Fruit fly (Drosophila melanogaster) whole organism, embryonic: ENCODE results near the gene Rtnl1.
A peak's percentile ranks its signal among the peaks of the same experiment; 100 is the strongest.

Experiments
- BtbVII ChIP-seq: fragments of 200-800 bp; sonication (Bioruptor generic); optimal IDR thresholded peaks from 3 replicates; lab custom pipeline; 2017; ENCODE audit warnings: missing biosample characterization, mild to moderate bottlenecking, missing genetic modification characterization
- C15 ChIP-seq: fragments of 200-800 bp; sonication (Bioruptor generic); IDR thresholded peaks from 3 replicates; pipeline ENCODE4 v1.3.6; 2022; ENCODE audit warnings: missing biosample characterization, missing genetic modification characterization
- CG10431 ChIP-seq: fragments of 200-800 bp; sonication (Bioruptor generic); optimal IDR thresholded peaks from 3 replicates; lab custom pipeline; 2018; ENCODE audit warnings: missing biosample characterization, mild to moderate bottlenecking, missing genetic modification characterization
- CG14014 ChIP-seq: fragments of 200-800 bp; sonication (Bioruptor generic); IDR thresholded peaks from 2 replicates; pipeline ENCODE4 v1.3.6; 2022; ENCODE audit warnings: missing biosample characterization, missing genetic modification characterization
- CG15073 ChIP-seq: fragments of 200-800 bp; sonication (Bioruptor generic); optimal IDR thresholded peaks from 2 replicates; lab custom pipeline; 2016; ENCODE audit warnings: missing biosample characterization, missing genetic modification characterization
- CG15479 ChIP-seq: fragments of 200-800 bp; sonication (Bioruptor generic); optimal IDR thresholded peaks from 3 replicates; lab custom pipeline; 2019; ENCODE audit warnings: missing biosample characterization, mild to moderate bottlenecking, missing genetic modification characterization, moderate library complexity
- CG17802 ChIP-seq: fragments of 200-800 bp; sonication (Bioruptor generic); optimal IDR thresholded peaks from 2 replicates; lab custom pipeline; 2018; ENCODE audit warnings: missing biosample characterization, mild to moderate bottlenecking, missing genetic modification characterization, moderate library complexity
- CG1792 ChIP-seq: fragments of 200-800 bp; sonication (Bioruptor generic); optimal IDR thresholded peaks from 2 replicates; lab custom pipeline; 2016; ENCODE audit warnings: missing biosample characterization, missing genetic modification characterization
- CG18262 ChIP-seq: fragments of 200-800 bp; optimal IDR thresholded peaks from 3 replicates; lab custom pipeline; 2019; ENCODE audit warnings: missing biosample characterization, mild to moderate bottlenecking, missing genetic modification characterization, moderate library complexity
- CG2202 ChIP-seq: fragments of 200-800 bp; sonication (Bioruptor generic); optimal IDR thresholded peaks from 2 replicates; lab custom pipeline; 2018; ENCODE audit warnings: missing biosample characterization, mild to moderate bottlenecking, missing genetic modification characterization
- CG2712 ChIP-seq: fragments of 200-800 bp; optimal IDR thresholded peaks from 3 replicates; lab custom pipeline; 2019; ENCODE audit warnings: missing biosample characterization, mild to moderate bottlenecking, missing genetic modification characterization, moderate library complexity
- CG31365 ChIP-seq: fragments of 200-800 bp; sonication (Bioruptor generic); optimal IDR thresholded peaks from 2 replicates; lab custom pipeline; 2018; ENCODE audit warnings: missing biosample characterization, mild to moderate bottlenecking, missing genetic modification characterization
- CG32767 ChIP-seq: fragments of 200-800 bp; sonication (Bioruptor generic); IDR thresholded peaks from 2 replicates; pipeline ENCODE4 v1.3.6; 2022; ENCODE audit warnings: missing biosample characterization, missing genetic modification characterization
- CG33213 ChIP-seq: fragments of 200-800 bp; sonication (Bioruptor generic); optimal IDR thresholded peaks from 3 replicates; lab custom pipeline; 2016; ENCODE audit warnings: missing biosample characterization, missing genetic modification characterization
- CG34422 ChIP-seq: fragments of 200-800 bp; sonication (Bioruptor generic); IDR thresholded peaks from 3 replicates; pipeline ENCODE4 v1.3.6; 2022; ENCODE audit warnings: missing biosample characterization, missing genetic modification characterization
- CG4617 ChIP-seq: fragments of 200-800 bp; sonication (Bioruptor generic); optimal IDR thresholded peaks from 3 replicates; lab custom pipeline; 2016; ENCODE audit warnings: missing biosample characterization, missing genetic modification characterization, borderline replicate concordance
- CG6254 ChIP-seq: fragments of 200-800 bp; sonication (Bioruptor generic); optimal IDR thresholded peaks from 3 replicates; lab custom pipeline; 2017; ENCODE audit warnings: mild to moderate bottlenecking, missing biosample characterization, missing genetic modification reagents, missing genetic modification characterization
- CG6813 ChIP-seq: fragments of 200-800 bp; sonication (Bioruptor generic); optimal IDR thresholded peaks from 2 replicates; lab custom pipeline; 2017; ENCODE audit warnings: missing biosample characterization, missing genetic modification characterization, mild to moderate bottlenecking, moderate library complexity, missing genetic modification reagents
- Dfd ChIP-seq, 2 experiments: fragments of >200 bp; optimal IDR thresholded peaks; 2 replicates each; lab custom pipeline; 2017; ENCODE audit warnings: missing biosample characterization in 2 of 2, missing genetic modification characterization in 2 of 2
- Drgx ChIP-seq: fragments of 200-800 bp; sonication (Bioruptor generic); IDR thresholded peaks from 2 replicates; pipeline ENCODE4 v1.3.6; 2022; ENCODE audit warnings: missing biosample characterization, missing genetic modification characterization
- Eip74EF ChIP-seq, 2 experiments: fragments of 200-800 bp in 1 of 2; fragments of >200 bp in 1 of 2; sonication (Bioruptor generic) in 1 of 2; optimal IDR thresholded peaks; 2 replicates each; lab custom pipeline; 2017 to 2019; ENCODE audit warnings: missing biosample characterization in 2 of 2, missing genetic modification characterization in 2 of 2, mild to moderate bottlenecking in 1 of 2, moderate library complexity in 1 of 2
- HHEX ChIP-seq: fragments of 200-800 bp; sonication (Bioruptor generic); optimal IDR thresholded peaks from 3 replicates; lab custom pipeline; 2017; ENCODE audit warnings: missing biosample characterization, mild to moderate bottlenecking, missing genetic modification characterization, missing genetic modification reagents
- Hey ChIP-seq: fragments of 200-800 bp; sonication (Bioruptor generic); optimal IDR thresholded peaks from 3 replicates; lab custom pipeline; 2018; ENCODE audit warnings: missing biosample characterization, mild to moderate bottlenecking, missing genetic modification characterization
- HmgZ ChIP-seq: fragments of 200-800 bp; sonication (Bioruptor generic); optimal IDR thresholded peaks from 2 replicates; lab custom pipeline; 2018; ENCODE audit warnings: missing biosample characterization, mild to moderate bottlenecking, missing genetic modification characterization
- Opbp ChIP-seq: fragments of 200-800 bp; sonication (Bioruptor generic); IDR thresholded peaks from 3 replicates; pipeline ENCODE4 v1.3.6; 2022; ENCODE audit warnings: missing biosample characterization, missing genetic modification characterization; ENCODE audit not compliant: partially characterized antibody
- PHDP ChIP-seq: fragments of 200-800 bp; sonication (Bioruptor generic); optimal IDR thresholded peaks from 3 replicates; lab custom pipeline; 2018; ENCODE audit warnings: missing biosample characterization, mild to moderate bottlenecking, missing genetic modification characterization, moderate library complexity
- YL-1 ChIP-seq: fragments of 200-800 bp; sonication (Bioruptor generic); optimal IDR thresholded peaks from 3 replicates; lab custom pipeline; 2017; ENCODE audit warnings: missing biosample characterization, mild to moderate bottlenecking, missing genetic modification characterization
- al ChIP-seq: fragments of 200-800 bp; sonication (Bioruptor generic); IDR thresholded peaks from 2 replicates; pipeline ENCODE4 v1.3.6; 2022; ENCODE audit warnings: missing biosample characterization, missing genetic modification characterization
- ato ChIP-seq: fragments of 200-800 bp; sonication (Bioruptor generic); IDR thresholded peaks from 2 replicates; pipeline ENCODE4 v1.3.6; 2022; ENCODE audit warnings: missing biosample characterization, missing genetic modification characterization; ENCODE audit not compliant: partially characterized antibody
- bsh ChIP-seq, 2 experiments: fragments of 200-800 bp; sonication (Bioruptor generic); optimal IDR thresholded peaks; 2 replicates each; lab custom pipeline; 2017 to 2018; ENCODE audit warnings: mild to moderate bottlenecking in 2 of 2, missing biosample characterization in 2 of 2, missing genetic modification characterization in 2 of 2, moderate library complexity in 1 of 2
- chinmo ChIP-seq: fragments of 200-800 bp; sonication (Bioruptor generic); IDR thresholded peaks from 4 replicates; pipeline ENCODE4 v1.3.6; 2022; ENCODE audit warnings: missing biosample characterization, missing genetic modification characterization; ENCODE audit not compliant: partially characterized antibody
- corto ChIP-seq: fragments of 200-800 bp; sonication (Bioruptor generic); optimal IDR thresholded peaks from 2 replicates; lab custom pipeline; 2016; ENCODE audit warnings: missing biosample characterization, mild to moderate bottlenecking, missing genetic modification characterization, moderate library complexity
- dmrt11E ChIP-seq: fragments of 200-800 bp; sonication (Bioruptor generic); optimal IDR thresholded peaks from 3 replicates; lab custom pipeline; 2018; ENCODE audit warnings: missing biosample characterization, mild to moderate bottlenecking, missing genetic modification characterization, moderate library complexity
- fd3F ChIP-seq: fragments of 200-800 bp; sonication (Bioruptor generic); optimal IDR thresholded peaks from 2 replicates; lab custom pipeline; 2018; ENCODE audit warnings: missing biosample characterization, mild to moderate bottlenecking, missing genetic modification characterization, moderate library complexity
- gcm2 ChIP-seq: fragments of 200-800 bp; sonication (Bioruptor generic); optimal IDR thresholded peaks from 2 replicates; lab custom pipeline; 2016; ENCODE audit warnings: missing biosample characterization, missing genetic modification characterization
- hkb ChIP-seq, 2 experiments: fragments of 200-800 bp in 1 of 2; fragments of >200 bp in 1 of 2; sonication (Bioruptor generic) in 1 of 2; IDR thresholded peaks in 1 of 2; optimal IDR thresholded peaks in 1 of 2; 2 replicates each; pipeline versions ENCODE4 v1.3.6 to Lab custom; 2017 to 2022; ENCODE audit warnings: missing biosample characterization in 1 of 2, missing genetic modification characterization in 1 of 2
- knrl ChIP-seq: fragments of 200-800 bp; sonication (Bioruptor generic); IDR thresholded peaks from 3 replicates; pipeline ENCODE4 v1.3.6; 2022; ENCODE audit warnings: missing biosample characterization, missing genetic modification characterization; ENCODE audit not compliant: partially characterized antibody
- lov ChIP-seq, 2 experiments: fragments of 200-800 bp in 1 of 2; fragments of >200 bp in 1 of 2; sonication (Bioruptor generic) in 1 of 2; IDR thresholded peaks in 1 of 2; optimal IDR thresholded peaks in 1 of 2; 2 replicates in 1 of 2; 3 replicates in 1 of 2; pipeline versions ENCODE4 v1.3.6 to Lab custom; 2017 to 2022; ENCODE audit warnings: missing biosample characterization in 1 of 2, missing genetic modification characterization in 1 of 2
- nom ChIP-seq: fragments of 200-800 bp; sonication (Bioruptor generic); optimal IDR thresholded peaks from 2 replicates; lab custom pipeline; 2017; ENCODE audit warnings: missing biosample characterization, missing genetic modification characterization, mild to moderate bottlenecking, moderate library complexity, missing genetic modification reagents
- pho ChIP-seq: fragments of 200-800 bp; sonication (Bioruptor generic); optimal IDR thresholded peaks from 2 replicates; lab custom pipeline; 2016; ENCODE audit warnings: missing biosample characterization, missing genetic modification characterization
- pnt ChIP-seq: fragments of 200-800 bp; sonication (Bioruptor generic); optimal IDR thresholded peaks from 3 replicates; lab custom pipeline; 2016; ENCODE audit warnings: missing biosample characterization, missing genetic modification characterization
- salm ChIP-seq: fragments of 200-800 bp; sonication (Bioruptor generic); optimal IDR thresholded peaks from 2 replicates; lab custom pipeline; 2018; ENCODE audit warnings: missing biosample characterization, mild to moderate bottlenecking, missing genetic modification characterization
- schlank ChIP-seq: fragments of 200-800 bp; sonication (Bioruptor generic); optimal IDR thresholded peaks from 2 replicates; lab custom pipeline; 2018; ENCODE audit warnings: missing biosample characterization, mild to moderate bottlenecking, missing genetic modification characterization
- seq ChIP-seq: fragments of 200-800 bp; sonication (Bioruptor generic); IDR thresholded peaks from 2 replicates; pipeline ENCODE4 v1.3.6; 2022; ENCODE audit warnings: missing biosample characterization, missing genetic modification characterization
- tio ChIP-seq: fragments of 200-800 bp; sonication (Bioruptor generic); optimal IDR thresholded peaks from 2 replicates; lab custom pipeline; 2017; ENCODE audit warnings: missing biosample characterization, missing genetic modification characterization, inconsistent platforms
- unc-4 ChIP-seq: fragments of 200-800 bp; sonication (Bioruptor generic); IDR thresholded peaks from 2 replicates; pipeline ENCODE4 v1.3.6; 2022; ENCODE audit warnings: missing biosample characterization, missing genetic modification characterization; ENCODE audit not compliant: partially characterized antibody
- zen2 ChIP-seq: fragments of 200-800 bp; sonication (Bioruptor generic); IDR thresholded peaks from 3 replicates; pipeline ENCODE4 v1.3.6; 2022; ENCODE audit warnings: missing biosample characterization, missing genetic modification characterization; ENCODE audit not compliant: partially characterized antibody

The Rtnl1 gene

DNA sequence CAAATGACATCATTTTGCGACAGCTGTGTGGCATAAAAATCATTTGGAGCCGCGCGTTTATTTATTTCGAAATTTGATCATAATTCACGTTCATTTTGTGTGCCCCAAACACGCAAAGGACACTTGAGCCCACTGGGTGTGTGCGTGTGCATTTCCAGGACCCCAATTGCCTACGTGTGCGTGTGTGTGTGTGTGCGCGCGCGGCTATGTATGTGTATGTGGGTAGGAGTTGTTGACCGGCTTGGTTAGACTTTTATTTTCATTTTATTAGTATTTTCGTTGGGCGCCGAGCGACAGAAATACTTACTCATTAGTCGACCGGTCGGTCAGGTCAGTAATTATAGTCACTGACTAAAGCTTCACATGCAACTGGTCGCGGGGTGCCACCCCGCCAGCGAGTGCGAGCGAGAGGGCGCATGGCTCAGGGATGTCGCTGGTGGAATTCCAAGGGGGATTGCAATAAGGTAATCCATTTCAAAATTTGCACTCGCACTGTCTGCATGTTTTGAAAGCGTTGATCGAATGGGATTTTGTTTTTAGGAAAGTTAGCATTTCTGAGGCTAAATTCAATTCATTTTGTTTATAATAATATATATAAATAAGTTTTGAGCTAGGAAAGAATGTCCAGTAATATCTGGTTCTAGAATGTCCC lies 34.1 kb upstream of the Rtnl1 start (continued):
- no peak for TF ChIP-seq CG31365
- TF ChIP-seq Dfd (GFP tag; optimal IDR thresholded peaks at IDR 0.05; lab: Kevin White, UChicago), result no peak
- no peak for TF ChIP-seq CG15073
- peak; percentile 6 for TF ChIP-seq schlank (tag; lab: Kevin White, UChicago)
- peak; percentile 25 for TF ChIP-seq corto (GFP tag; lab: Kevin White, UChicago)
- TF ChIP-seq CG2202 (tag; lab: Kevin White, UChicago), result no peak
- peak; percentile 2 for TF ChIP-seq CG6813
- no peak for TF ChIP-seq unc-4
- no peak for TF ChIP-seq ato (GFP tag; lab: Robert Waterston, UW)
- no peak for TF ChIP-seq CG6254 (GFP tag; lab: Kevin White, UChicago)
- peak; percentile 23 for TF ChIP-seq pho (GFP tag; lab: Kevin White, UChicago)
- TF ChIP-seq CG2712, result peak; percentile 40
- TF ChIP-seq tio (GFP tag; lab: Kevin White, UChicago), result no peak
- TF ChIP-seq pnt (GFP tag; lab: Kevin White, UChicago), result peak; percentile 1
- no peak for TF ChIP-seq CG10431 (GFP tag; lab: Kevin White, UChicago)
- peak; percentile 56; the same call in 1 of the 3 replicates for TF ChIP-seq CG34422
- TF ChIP-seq PHDP (tag; lab: Kevin White, UChicago), result peak; percentile 27
- TF ChIP-seq salm (tag; lab: Kevin White, UChicago), result no peak
- no peak for TF ChIP-seq knrl (GFP tag; lab: Robert Waterston, UW)
- TF ChIP-seq gcm2 (GFP tag; lab: Kevin White, UChicago), result no peak
- TF ChIP-seq HmgZ (tag; lab: Kevin White, UChicago), result no peak
- no peak for TF ChIP-seq CG14014 (GFP tag; lab: Robert Waterston, UW)
- TF ChIP-seq BtbVII, result peak; percentile 49
- TF ChIP-seq CG4617, result no peak
- no peak for TF ChIP-seq C15 (GFP tag; lab: Robert Waterston, UW)
- TF ChIP-seq zen2 (GFP tag; lab: Robert Waterston, UW), result no peak
- TF ChIP-seq al (GFP tag; lab: Robert Waterston, UW), result peak; percentile 42; the same call in 1 of the 2 replicates
- TF ChIP-seq hkb (optimal IDR thresholded peaks at IDR 0.05; lab: Kevin White, UChicago), result no peak
- no peak for TF ChIP-seq hkb (GFP tag; IDR thresholded peaks at IDR 0.05; lab: Robert Waterston, UW)
- TF ChIP-seq CG17802 (tag; lab: Kevin White, UChicago), result no peak
- TF ChIP-seq Hey (tag; lab: Kevin White, UChicago), result no peak
- TF ChIP-seq CG33213, result no peak
- TF ChIP-seq fd3F (GFP tag; lab: Kevin White, UChicago), result no peak
- no peak for TF ChIP-seq Eip74EF (GFP tag; optimal IDR thresholded peaks at IDR 0.05; lab: Kevin White, UChicago)
- no peak for TF ChIP-seq lov (optimal IDR thresholded peaks at IDR 0.05; lab: Kevin White, UChicago)
- TF ChIP-seq lov (GFP tag; IDR thresholded peaks at IDR 0.05; lab: Robert Waterston, UW), result no peak
- TF ChIP-seq nom (GFP tag; lab: Kevin White, UChicago), result no peak
- peak; percentile 69 for TF ChIP-seq HHEX (GFP tag; lab: Kevin White, UChicago)
- TF ChIP-seq CG15479 (GFP tag; lab: Kevin White, UChicago), result peak; percentile 64
- peak; percentile 39 for TF ChIP-seq CG18262
- no peak for TF ChIP-seq Opbp (GFP tag; lab: Robert Waterston, UW)
- TF ChIP-seq CG32767 (GFP tag; lab: Robert Waterston, UW), result 0 out of 2 replicates have a peak, but pooled peaks have one; percentile 31
- TF ChIP-seq YL-1 (GFP tag; lab: Kevin White, UChicago), result no peak
- peak; percentile 17 to 33 for TF ChIP-seq bsh (GFP tag; optimal IDR thresholded peaks at IDR 0.05; lab: Kevin White, UChicago)
- 0 out of 4 replicates have a peak, but pooled peaks have one; percentile 40 for TF ChIP-seq chinmo (GFP tag; lab: Robert Waterston, UW)
- TF ChIP-seq Drgx (GFP tag; lab: Robert Waterston, UW), result peak; percentile 73
- TF ChIP-seq CG1792 (GFP tag; lab: Kevin White, UChicago), result no peak
- peak; percentile 57 for TF ChIP-seq seq (GFP tag; lab: Robert Waterston, UW)
- TF ChIP-seq dmrt11E, result no peak
